Worm (Caenorhabditis elegans) whole organism, L4 larva: ENCODE data around the gene dnj-20.

Experiments
- T26A8.4 ChIP-seq: fragments of 200-800 bp; sonication (Bioruptor generic); IDR thresholded peaks from 2 replicates; pipeline ENCODE4 v1.3.6; 2022; ENCODE audit warnings: missing genetic modification characterization, missing compliant biosample characterization
- ZK337.2 ChIP-seq: fragments of 200-800 bp; sonication (Bioruptor generic); IDR thresholded peaks from 2 replicates; pipeline ENCODE4 v1.3.6; 2022; ENCODE audit warnings: missing genetic modification reagents, missing genetic modification characterization, missing compliant biosample characterization
- aha-1 ChIP-seq: fragments of 150-350 bp; peaks from one replicate; lab custom pipeline; 2014; ENCODE audit warnings: missing biosample characterization, missing genetic modification characterization
- ama-1 ChIP-seq: fragments of 150-350 bp; optimal IDR thresholded peaks from 2 replicates; lab custom pipeline; 2014; ENCODE audit warnings: inconsistent platforms, mixed read lengths
- arid-1 ChIP-seq: fragments of 200-800 bp; sonication (Bioruptor generic); conservative IDR thresholded peaks from 2 replicates; pipeline ENCODE4 v1.3.6; 2022; ENCODE audit warnings: missing genetic modification reagents, missing genetic modification characterization, missing compliant biosample characterization
- ceh-32 ChIP-seq: sonication (generic microtip); optimal IDR thresholded peaks from 2 replicates; lab custom pipeline; 2016; ENCODE audit warnings: mild to moderate bottlenecking, missing genetic modification characterization, missing compliant biosample characterization; ENCODE audit not compliant: poor library complexity
- ces-1 ChIP-seq: fragments of 150-350 bp; sonication (generic microtip); optimal IDR thresholded peaks from 4 replicates; lab custom pipeline; 2014; ENCODE audit warnings: missing biosample characterization, missing genetic modification reagents, missing genetic modification characterization
- daf-12 ChIP-seq: fragments of 150-350 bp; optimal IDR thresholded peaks from 2 replicates; lab custom pipeline; 2014; ENCODE audit warnings: missing biosample characterization, missing genetic modification reagents, missing genetic modification characterization
- daf-16 ChIP-seq, 3 experiments: sonication (generic microtip); optimal IDR thresholded peaks; 2 replicates each; lab custom pipeline; 2016 to 2017; ENCODE audit warnings: missing genetic modification characterization in 3 of 3, missing genetic modification reagents in 3 of 3, mild to moderate bottlenecking in 2 of 3, missing compliant biosample characterization in 2 of 3, missing biosample characterization in 1 of 3, moderate library complexity in 1 of 3
- daf-19 ChIP-seq: fragments of 200-800 bp; sonication (Bioruptor generic); conservative IDR thresholded peaks from 2 replicates; pipeline ENCODE4 v1.3.6; 2022; ENCODE audit warnings: missing genetic modification characterization, missing compliant biosample characterization
- dmd-6 ChIP-seq: fragments of 200-800 bp; sonication (Bioruptor generic); IDR thresholded peaks from 2 replicates; pipeline ENCODE4 v1.3.6; 2022; ENCODE audit warnings: missing genetic modification reagents, missing genetic modification characterization, missing compliant biosample characterization
- dve-1 ChIP-seq: sonication (generic microtip); optimal IDR thresholded peaks from 2 replicates; lab custom pipeline; 2017; ENCODE audit warnings: antibody characterized with exemption, mild to moderate bottlenecking, missing genetic modification characterization, missing compliant biosample characterization; ENCODE audit not compliant: insufficient read depth
- egl-27 ChIP-seq: sonication (generic microtip); optimal IDR thresholded peaks from 3 replicates; lab custom pipeline; 2017; ENCODE audit warnings: missing biosample characterization, missing genetic modification reagents, missing genetic modification characterization
- fkh-10 ChIP-seq: fragments of 150-350 bp; optimal IDR thresholded peaks from 2 replicates; lab custom pipeline; 2014; ENCODE audit warnings: missing biosample characterization, missing genetic modification reagents, missing genetic modification characterization
- fos-1 ChIP-seq: fragments of 150-350 bp; optimal IDR thresholded peaks from 2 replicates; lab custom pipeline; 2014; ENCODE audit warnings: missing biosample characterization, missing genetic modification characterization
- hif-1 ChIP-seq, 2 experiments: sonication (generic microtip); optimal IDR thresholded peaks; 2 replicates each; lab custom pipeline; 2016 to 2017; ENCODE audit warnings: missing compliant biosample characterization in 2 of 2, missing genetic modification characterization in 2 of 2, missing genetic modification reagents in 2 of 2, missing genotype in 2 of 2, mild to moderate bottlenecking in 1 of 2
- hlh-11 ChIP-seq: fragments of 200-800 bp; sonication (Bioruptor generic); optimal IDR thresholded peaks from 2 replicates; lab custom pipeline; 2018; ENCODE audit warnings: mild to moderate bottlenecking, missing genetic modification characterization, missing compliant biosample characterization
- lim-7 ChIP-seq: fragments of 200-800 bp; sonication (Bioruptor generic); IDR thresholded peaks from 2 replicates; pipeline ENCODE4 v1.3.6; 2022; ENCODE audit warnings: missing genetic modification characterization, missing compliant biosample characterization
- lin-13 ChIP-seq: fragments of 150-350 bp; optimal IDR thresholded peaks from 2 replicates; lab custom pipeline; 2014; ENCODE audit warnings: missing biosample characterization, missing genetic modification reagents, missing genetic modification characterization
- lin-29 ChIP-seq: fragments of 200-800 bp; sonication (Bioruptor generic); IDR thresholded peaks from 2 replicates; pipeline ENCODE4 v1.3.6; 2022; ENCODE audit warnings: missing genetic modification reagents, missing genetic modification characterization, missing compliant biosample characterization
- lin-38 ChIP-seq: fragments of 200-800 bp; sonication (Bioruptor generic); IDR thresholded peaks from 2 replicates; pipeline ENCODE4 v1.3.6; 2022; ENCODE audit warnings: missing genetic modification reagents, missing genetic modification characterization, missing compliant biosample characterization
- lin-39 ChIP-seq: fragments of 150-350 bp; optimal IDR thresholded peaks from 2 replicates; lab custom pipeline; 2014; ENCODE audit warnings: missing biosample characterization, missing genetic modification reagents, missing genetic modification characterization
- mdl-1 ChIP-seq, 2 experiments: fragments of 150-350 bp in 1 of 2; sonication (generic microtip) in 1 of 2; optimal IDR thresholded peaks; 2 replicates each; lab custom pipeline; 2014 to 2017; ENCODE audit warnings: missing biosample characterization in 2 of 2, missing genetic modification characterization in 2 of 2
- mdt-29 ChIP-seq: fragments of 200-800 bp; sonication (Bioruptor generic); IDR thresholded peaks from 2 replicates; pipeline ENCODE4 v1.3.6; 2022; ENCODE audit warnings: missing genetic modification reagents, missing genetic modification characterization, missing compliant biosample characterization
- nhr-11 ChIP-seq: fragments of 150-350 bp; optimal IDR thresholded peaks from 2 replicates; lab custom pipeline; 2014; ENCODE audit warnings: missing biosample characterization, missing genetic modification characterization
- nhr-111 ChIP-seq: fragments of 200-800 bp; sonication (Bioruptor generic); optimal IDR thresholded peaks from 2 replicates; lab custom pipeline; 2018; ENCODE audit warnings: mild to moderate bottlenecking, missing genetic modification characterization, missing compliant biosample characterization
- nhr-25 ChIP-seq: sonication (generic microtip); optimal IDR thresholded peaks from 2 replicates; lab custom pipeline; 2017; ENCODE audit warnings: missing genetic modification characterization, mild to moderate bottlenecking, missing compliant biosample characterization, antibody characterized with exemption, moderate library complexity, borderline replicate concordance; ENCODE audit not compliant: insufficient read depth
- nhr-28 ChIP-seq: fragments of 150-350 bp; optimal IDR thresholded peaks from 2 replicates; lab custom pipeline; 2014; ENCODE audit warnings: missing biosample characterization, missing genetic modification characterization
- nhr-42 ChIP-seq: fragments of 200-800 bp; sonication (Bioruptor generic); IDR thresholded peaks from 2 replicates; pipeline ENCODE4 v1.3.6; 2022; ENCODE audit warnings: missing genetic modification characterization, missing compliant biosample characterization
- nhr-76 ChIP-seq: fragments of 150-350 bp; optimal IDR thresholded peaks from 2 replicates; lab custom pipeline; 2014; ENCODE audit warnings: missing biosample characterization, missing genetic modification characterization
- pha-4 ChIP-seq, 2 experiments: fragments of 150-350 bp in 1 of 2; fragments of 200-800 bp in 1 of 2; sonication (Bioruptor generic) in 1 of 2; IDR thresholded peaks in 1 of 2; optimal IDR thresholded peaks in 1 of 2; 2 replicates each; pipeline versions ENCODE4 v1.3.6 to Lab custom; 2014 to 2022; ENCODE audit warnings: missing genetic modification characterization in 2 of 2, missing genetic modification reagents in 2 of 2, missing biosample characterization in 1 of 2, missing compliant biosample characterization in 1 of 2
- php-3 ChIP-seq: fragments of 200-800 bp; sonication (Bioruptor generic); IDR thresholded peaks from 2 replicates; pipeline ENCODE4 v1.3.6; 2022; ENCODE audit warnings: missing genetic modification reagents, missing genetic modification characterization, missing compliant biosample characterization
- rbr-2 ChIP-seq: sonication (generic microtip); optimal IDR thresholded peaks from 2 replicates; lab custom pipeline; 2016; ENCODE audit warnings: missing genotype, missing genetic modification characterization, missing compliant biosample characterization
- skn-1 ChIP-seq: fragments of 150-350 bp; optimal IDR thresholded peaks from 2 replicates; lab custom pipeline; 2014; ENCODE audit warnings: missing biosample characterization, missing genetic modification characterization
- snpc-4 ChIP-seq: fragments of 150-350 bp; optimal IDR thresholded peaks from 2 replicates; lab custom pipeline; 2014; ENCODE audit warnings: missing biosample characterization, missing genetic modification characterization
- spr-3 ChIP-seq: fragments of 200-800 bp; sonication (Bioruptor generic); optimal IDR thresholded peaks from 2 replicates; lab custom pipeline; 2018; ENCODE audit warnings: mild to moderate bottlenecking, missing genetic modification characterization, missing compliant biosample characterization
- tag-97 ChIP-seq: fragments of 200-800 bp; sonication (Bioruptor generic); IDR thresholded peaks from 2 replicates; pipeline ENCODE4 v1.3.6; 2022; ENCODE audit warnings: missing genetic modification characterization, missing compliant biosample characterization
- zfp-3 ChIP-seq: fragments of 200-800 bp; sonication (Bioruptor generic); conservative IDR thresholded peaks from 2 replicates; pipeline ENCODE4 v1.3.6; 2022; ENCODE audit warnings: missing genetic modification reagents, missing genetic modification characterization, missing compliant biosample characterization

The dnj-20 gene

DNA sequence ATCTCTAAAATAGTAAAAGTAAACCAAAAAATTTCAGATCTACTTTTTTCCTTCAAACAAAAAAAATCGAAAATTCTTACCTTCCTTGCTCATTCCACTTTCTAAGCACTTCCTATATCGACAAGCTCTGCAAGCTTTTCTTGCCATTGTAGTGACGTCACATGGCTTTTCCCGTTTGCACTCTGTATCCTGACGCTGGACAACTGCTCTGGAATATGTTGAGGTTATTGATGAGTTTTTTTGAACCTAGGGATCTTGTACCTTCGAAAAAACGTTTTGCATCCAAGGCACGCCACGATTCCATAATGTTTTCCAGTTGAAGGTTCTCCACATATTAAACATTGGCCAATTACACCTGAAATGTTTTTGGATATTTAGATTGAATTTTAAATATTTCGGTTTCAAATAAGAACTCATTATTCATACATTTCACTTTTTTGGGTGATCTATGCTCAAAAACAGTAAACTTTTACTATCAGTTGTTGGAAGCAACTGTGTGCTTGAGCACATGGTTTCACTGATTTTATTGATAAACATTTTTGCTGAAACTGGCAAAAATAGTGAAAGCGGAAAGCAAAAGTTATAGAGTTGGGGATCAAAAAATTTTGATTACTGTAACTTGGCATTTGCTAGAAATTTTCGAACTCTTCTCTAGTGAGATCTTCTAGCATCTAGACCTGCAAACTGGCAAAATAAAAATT, 23.8 kb downstream of the dnj-20 start (continued):
- no peak for TF ChIP-seq nhr-76 (tag; lab: Kevin White, UChicago)
- peak; percentile 53 for TF ChIP-seq dve-1 (tag; lab: Kevin White, UChicago)
- TF ChIP-seq ceh-32 (tag; lab: Kevin White, UChicago) = no peak
- no peak for TF ChIP-seq nhr-11 (tag; lab: Kevin White, UChicago)
- TF ChIP-seq nhr-42 (GFP tag; lab: Robert Waterston, UW) = no peak
- no peak for TF ChIP-seq egl-27 (tag; lab: Kevin White, UChicago)
- TF ChIP-seq nhr-25 (tag; lab: Kevin White, UChicago) = no peak
- no peak for TF ChIP-seq ZK337.2
- TF ChIP-seq hlh-11 (tag; lab: Kevin White, UChicago) = no peak
- TF ChIP-seq tag-97 (GFP tag; lab: Robert Waterston, UW) = no peak
- 0 out of 2 replicates have a peak, but pooled peaks have one; percentile 1 for TF ChIP-seq zfp-3 (GFP tag; lab: Robert Waterston, UW)
- TF ChIP-seq nhr-111 = no peak
- TF ChIP-seq snpc-4 = no peak
- TF ChIP-seq lin-38 (GFP tag; lab: Robert Waterston, UW) = no peak
- no peak for TF ChIP-seq skn-1 (tag; lab: Kevin White, UChicago)
- TF ChIP-seq dmd-6 (GFP tag; lab: Robert Waterston, UW) = peak; percentile 25
- no peak for TF ChIP-seq lim-7 (GFP tag; lab: Robert Waterston, UW)
- TF ChIP-seq ces-1 (GFP tag; lab: Kevin White, UChicago) = no peak
- no peak for TF ChIP-seq pha-4 (GFP tag; IDR thresholded peaks at IDR 0.05; lab: Robert Waterston, UW)
- no peak for TF ChIP-seq pha-4 (tag; optimal IDR thresholded peaks at IDR 0.05; lab: Kevin White, UChicago)
- no peak for TF ChIP-seq mdt-29
- no peak for TF ChIP-seq daf-16 (GFP tag; optimal IDR thresholded peaks at IDR 0.05; lab: Kevin White, UChicago)
- TF ChIP-seq daf-16 (tag; optimal IDR thresholded peaks at IDR 0.05; lab: Kevin White, UChicago) = peak; percentile 70
- no peak for TF ChIP-seq lin-13 (GFP tag; lab: Kevin White, UChicago)
- TF ChIP-seq php-3 (GFP tag; lab: Robert Waterston, UW) = peak; percentile 13; the same call in 1 of the 2 replicates
- no peak for TF ChIP-seq rbr-2
- no peak for TF ChIP-seq lin-29 (GFP tag; lab: Robert Waterston, UW)
- no peak for TF ChIP-seq fkh-10 (GFP tag; lab: Kevin White, UChicago)
- no peak for TF ChIP-seq daf-12 (tag; lab: Kevin White, UChicago)
- no peak for TF ChIP-seq lin-39 (tag; lab: Kevin White, UChicago)
- no peak for TF ChIP-seq fos-1 (tag; lab: Kevin White, UChicago)
- peak in 1 of 2 experiments; percentile 42 for TF ChIP-seq mdl-1 (tag; optimal IDR thresholded peaks at IDR 0.05; lab: Kevin White, UChicago)
- peak; percentile 37 for TF ChIP-seq nhr-28 (tag; lab: Kevin White, UChicago)
- TF ChIP-seq daf-19 (GFP tag; lab: Robert Waterston, UW) = no peak

DNA sequence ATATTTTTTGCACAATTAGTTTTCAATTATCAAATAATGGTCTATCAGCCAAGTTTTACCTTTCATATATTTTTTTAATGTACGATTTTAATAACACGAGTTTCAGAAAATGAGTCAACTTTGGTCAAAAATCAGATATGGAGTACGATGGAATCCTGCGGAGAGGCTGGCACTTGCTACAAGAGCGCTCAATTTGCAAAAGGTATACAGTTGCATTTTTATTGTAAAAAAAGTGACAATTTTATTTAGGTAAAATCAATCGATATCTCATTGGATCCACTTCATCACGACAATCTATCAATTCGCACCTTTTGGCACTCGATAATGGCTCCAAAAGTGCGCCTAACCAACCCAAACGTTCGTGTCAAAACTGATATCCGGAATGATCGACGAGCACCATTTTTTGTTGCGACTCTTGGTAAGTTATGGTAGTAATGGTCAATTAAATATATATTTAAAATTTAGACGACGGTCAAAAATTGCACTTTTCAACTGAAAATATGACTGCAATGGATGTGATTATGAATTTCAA, 26.4 kb downstream of the dnj-20 start, which contains the start of gene mrpl-53:
Gene mrpl-53 (plus strand): TSS at position 107 of the 532 bp plus-strand sequence.
- peak in 1 of 2 experiments; percentile 8 for TF ChIP-seq daf-16 (GFP tag; optimal IDR thresholded peaks at IDR 0.05; lab: Kevin White, UChicago)
- TF ChIP-seq daf-16 (tag; optimal IDR thresholded peaks at IDR 0.05; lab: Kevin White, UChicago) = no peak
- 0 out of 2 replicates have a peak, but pooled peaks have one; percentile 7 for TF ChIP-seq arid-1
- peak in 1 of 2 experiments; percentile 8 for TF ChIP-seq hif-1 (tag; optimal IDR thresholded peaks at IDR 0.05; lab: Kevin White, UChicago)
- no peak for TF ChIP-seq spr-3
- TF ChIP-seq aha-1 (tag; lab: Kevin White, UChicago) = peak; percentile 92
- TF ChIP-seq dve-1 (tag; lab: Kevin White, UChicago) = peak; percentile 1
- TF ChIP-seq T26A8.4 (GFP tag; lab: Robert Waterston, UW) = no peak
- TF ChIP-seq zfp-3 (GFP tag; lab: Robert Waterston, UW) = 0 out of 2 replicates have a peak, but pooled peaks have one; percentile 65
- TF ChIP-seq ama-1 (lab: Kevin White, UChicago) = peak; percentile 6
